Fruit fly (Drosophila melanogaster) whole organism, embryonic: ENCODE data around the gene CG34309.

Experiments
- CG1832 ChIP-seq: fragments of 200-800 bp; sonication (Bioruptor generic); optimal IDR thresholded peaks from 2 replicates; lab custom pipeline; 2017; ENCODE audit warnings: missing biosample characterization, mild to moderate bottlenecking, missing genetic modification characterization, inconsistent platforms
- CG18619 ChIP-seq: fragments of 200-800 bp; sonication (Bioruptor generic); optimal IDR thresholded peaks from 3 replicates; lab custom pipeline; 2017; ENCODE audit warnings: missing biosample characterization, mild to moderate bottlenecking, missing genetic modification characterization
- CG6272 ChIP-seq: fragments of 200-800 bp; sonication (Bioruptor generic); IDR thresholded peaks from 2 replicates; pipeline ENCODE4 v1.3.6; 2022; ENCODE audit warnings: missing biosample characterization, missing genetic modification characterization
- Gug ChIP-seq: fragments of 200-800 bp; sonication (Bioruptor generic); IDR thresholded peaks from 4 replicates; pipeline ENCODE4 v1.3.6; 2022; ENCODE audit warnings: missing biosample characterization, missing genetic modification characterization
- ap ChIP-seq: fragments of 200-800 bp; sonication (Bioruptor generic); IDR thresholded peaks from 2 replicates; pipeline ENCODE4 v1.3.6; 2022; ENCODE audit warnings: missing biosample characterization, missing genetic modification characterization
- nerfin-2 ChIP-seq: fragments of 200-800 bp; sonication (Bioruptor generic); IDR thresholded peaks from 2 replicates; pipeline ENCODE4 v1.3.6; 2022; ENCODE audit warnings: missing biosample characterization, missing genetic modification characterization; ENCODE audit not compliant: partially characterized antibody
- ranshi ChIP-seq: fragments of 200-800 bp; sonication (Bioruptor generic); IDR thresholded peaks from 2 replicates; pipeline ENCODE4 v1.3.6; 2022; ENCODE audit warnings: missing biosample characterization, missing genetic modification characterization
- tll ChIP-seq, 2 experiments: fragments of 200-800 bp in 1 of 2; fragments of >200 bp in 1 of 2; sonication (Bioruptor generic) in 1 of 2; optimal IDR thresholded peaks; 2 replicates each; lab custom pipeline; 2017 to 2019; ENCODE audit warnings: missing biosample characterization in 2 of 2, missing genetic modification characterization in 2 of 2, mild to moderate bottlenecking in 1 of 2, moderate library complexity in 1 of 2
- zfh2 ChIP-seq: fragments of 200-800 bp; sonication (Bioruptor generic); optimal IDR thresholded peaks from 2 replicates; lab custom pipeline; 2016; ENCODE audit warnings: missing biosample characterization, missing genetic modification characterization

- TF ChIP-seq ap (GFP tag; lab: Robert Waterston, UW) (no peak), tll (GFP tag; optimal IDR thresholded peaks at IDR 0.05; lab: Kevin White, UChicago) (no peak), nerfin-2 (GFP tag; lab: Robert Waterston, UW) (no peak), Gug (GFP tag; lab: Robert Waterston, UW) (no peak), CG1832 (GFP tag; lab: Kevin White, UChicago) (no peak), CG6272 (GFP tag; lab: Robert Waterston, UW) (no peak), ranshi (GFP tag; lab: Robert Waterston, UW) (no peak), CG18619 (GFP tag; lab: Kevin White, UChicago) (no peak), zfh2 (GFP tag; lab: Kevin White, UChicago) (no peak)
These were observed 47.5 kb downstream of the CG34309 start, which contains the start of gene Ir87a for dm6 chr3R:13419979-13420378.
